Fruit fly (Drosophila melanogaster): Measurements from ENCODE around the gene CG6216.

DNA sequence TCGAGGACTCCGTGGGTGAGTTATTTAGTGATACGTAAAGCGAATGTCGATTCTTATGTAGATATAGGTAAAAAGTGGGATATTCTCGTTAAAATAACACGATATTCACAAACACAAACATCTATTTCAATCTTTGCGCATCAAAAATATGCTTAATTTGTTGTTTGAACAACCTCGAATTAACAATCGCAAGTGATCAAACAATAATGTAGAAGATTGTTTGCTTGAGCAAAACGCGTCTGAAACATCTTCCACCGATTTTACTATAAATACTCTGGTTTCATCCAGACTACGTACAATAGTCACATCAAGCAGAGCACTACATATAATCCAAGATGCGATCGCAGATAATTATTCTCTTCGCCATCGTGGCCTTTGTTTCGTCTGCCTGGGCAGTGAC is 20.1 kb downstream of the CG6216 start, which contains the start of gene nol:
- no peak for TF ChIP-seq Myc (optimal IDR thresholded peaks at IDR 0.05)
- TF ChIP-seq tai (GFP tag; optimal IDR thresholded peaks at IDR 0.05) = no peak

Measured in whole organism, wandering third instar larva.